Fruit fly (Drosophila melanogaster): ENCODE measurements around the gene Rox8.

Gene Rox8

dm6 chr3R:24006449-24007159 is 41.5 kb downstream of the Rox8 start (continued):
- TF ChIP-seq sens-2 (GFP tag; IDR thresholded peaks at IDR 0.05) (peak; percentile 33; the same call in 1 of the 2 replicates), ab (GFP tag; optimal IDR thresholded peaks at IDR 0.05) (no peak), CG2889 (GFP tag; IDR thresholded peaks at IDR 0.05) (no peak), tll (GFP tag; optimal IDR thresholded peaks at IDR 0.05) (no peak), pho (GFP tag; optimal IDR thresholded peaks at IDR 0.05) (no peak), run (tag; optimal IDR thresholded peaks at IDR 0.05) (no peak), abd-A (tag; optimal IDR thresholded peaks at IDR 0.05) (no peak), crol (GFP tag; IDR thresholded peaks at IDR 0.05) (peak; percentile 50), Mad (GFP tag; optimal IDR thresholded peaks at IDR 0.05) (no peak), Nf-YC (tag; optimal IDR thresholded peaks at IDR 0.05) (no peak), sc (optimal IDR thresholded peaks at IDR 0.05) (no peak), sc (GFP tag; optimal IDR thresholded peaks at IDR 0.05) (no peak), CG11247 (GFP tag; IDR thresholded peaks at IDR 0.05) (no peak), CG9437 (GFP tag; optimal IDR thresholded peaks at IDR 0.05) (no peak), cwo (GFP tag; optimal IDR thresholded peaks at IDR 0.05) (peak; percentile 70), slp2 (GFP tag; optimal IDR thresholded peaks at IDR 0.05) (no peak), CG9215 (GFP tag; IDR thresholded peaks at IDR 0.05) (no peak), CG15269 (tag; optimal IDR thresholded peaks at IDR 0.05) (no peak), CG6689 (GFP tag; IDR thresholded peaks at IDR 0.05) (no peak), Fer1 (GFP tag; optimal IDR thresholded peaks at IDR 0.05) (peak; percentile 9), bbx (GFP tag; IDR thresholded peaks at IDR 0.05; ENCODE audit: partially characterized antibody) (no peak), luna (GFP tag; optimal IDR thresholded peaks at IDR 0.05) (no peak), E2f1 (GFP tag; IDR thresholded peaks at IDR 0.05) (peak; percentile 26; the same call in 1 of the 2 replicates), Sox100B (GFP tag; optimal IDR thresholded peaks at IDR 0.05) (peak; percentile 7), Ada2b (GFP tag; IDR thresholded peaks at IDR 0.05) (no peak), ttk (GFP tag; IDR thresholded peaks at IDR 0.05) (no peak), CG12299 (tag; optimal IDR thresholded peaks at IDR 0.05) (no peak), MESR4 (GFP tag; optimal IDR thresholded peaks at IDR 0.05) (no peak), cas (GFP tag; IDR thresholded peaks at IDR 0.05) (no peak), MTF-1 (GFP tag; optimal IDR thresholded peaks at IDR 0.05; ENCODE audit: borderline replicate concordance) (no peak), CG7372 (GFP tag; IDR thresholded peaks at IDR 0.05) (no peak), CG30020 (tag; optimal IDR thresholded peaks at IDR 0.05) (no peak), CG11504 (tag; optimal IDR thresholded peaks at IDR 0.05) (peak; percentile 21), CG2116 (GFP tag; optimal IDR thresholded peaks at IDR 0.05) (no peak), grau (tag; optimal IDR thresholded peaks at IDR 0.05) (peak; percentile 10), nerfin-2 (GFP tag; IDR thresholded peaks at IDR 0.05; ENCODE audit: partially characterized antibody) (no peak), br (optimal IDR thresholded peaks at IDR 0.05) (no peak), Rfx (GFP tag; IDR thresholded peaks at IDR 0.05) (peak; percentile 47), sim (GFP tag; IDR thresholded peaks at IDR 0.05) (no peak), ftz-f1 (GFP tag; optimal IDR thresholded peaks at IDR 0.05) (no peak), HLH54F (GFP tag; optimal IDR thresholded peaks at IDR 0.05) (no peak), so (GFP tag; IDR thresholded peaks at IDR 0.05) (peak; percentile 17; the same call in 1 of the 3 replicates), Vsx1 (GFP tag; optimal IDR thresholded peaks at IDR 0.05) (no peak), H2.0 (GFP tag; IDR thresholded peaks at IDR 0.05) (no peak), CG1233 (GFP tag; optimal IDR thresholded peaks at IDR 0.05) (no peak), en (GFP tag; optimal IDR thresholded peaks at IDR 0.05) (no peak), cato (GFP tag; optimal IDR thresholded peaks at IDR 0.05; ENCODE audit: borderline replicate concordance) (no peak), CG31224 (GFP tag; IDR thresholded peaks at IDR 0.05) (no peak), cg (GFP tag; optimal IDR thresholded peaks at IDR 0.05) (peak; percentile 34), fd96Cb (tag; optimal IDR thresholded peaks at IDR 0.05) (no peak), HmgD (GFP tag; optimal IDR thresholded peaks at IDR 0.05) (no peak)

Data from whole organism, embryonic.